Fruit fly (Drosophila melanogaster) S2 (cell line): Measurements from ENCODE around the gene CG43249.

Source experiments
- CG8478 ChIP-seq: fragments of >200 bp; optimal IDR thresholded peaks from 2 replicates; lab custom pipeline; 2018
- CTCF ChIP-seq, 2 experiments: fragments of >200 bp; optimal IDR thresholded peaks; 2 replicates each; lab custom pipeline; 2018

CG43249 gene

dm6 chr3L:16303982-16304381, at the start of gene CG43249:
Gene CG43249, plus strand, starts transcription at chr3L:16304282.
- TF ChIP-seq CTCF (optimal IDR thresholded peaks at IDR 0.05; lab: Kevin White, UChicago) (no peak), CG8478 (lab: Kevin White, UChicago) (no peak)

- TF ChIP-seq CG8478 (lab: Kevin White, UChicago) (no peak), CTCF (optimal IDR thresholded peaks at IDR 0.05; lab: Kevin White, UChicago) (no peak)
These were observed 46.9 kb upstream of the CG43249 start, which contains the start of gene CG13054 for dm6 chr3L:16257118-16257627. Gene CG13054, minus strand, starts transcription at chr3L:16257191.

DNA sequence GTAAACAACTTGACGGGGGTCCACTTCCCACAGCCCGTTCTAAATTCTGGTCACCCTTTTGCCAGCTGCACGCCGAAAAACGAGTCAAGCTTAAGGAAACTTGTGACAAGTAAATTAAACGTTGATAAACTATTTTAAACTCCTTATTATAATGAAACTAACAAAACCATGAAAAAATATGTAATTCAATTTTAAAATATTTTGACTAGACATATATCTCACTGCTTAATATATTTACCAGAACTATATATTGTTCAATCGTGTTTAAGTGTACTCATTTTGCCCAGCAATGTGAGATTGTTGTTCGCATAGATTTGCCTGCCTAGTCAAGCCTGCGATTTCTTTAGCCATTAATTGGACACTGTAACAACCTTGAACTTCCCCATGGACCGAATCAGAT, 44.5 kb upstream of the CG43249 start, which contains the start of gene CG13053:
CG13053 (minus strand) TSS at position 171 of the 400 bp plus-strand sequence.
- TF ChIP-seq CTCF (optimal IDR thresholded peaks at IDR 0.05; lab: Kevin White, UChicago) (no peak), CG8478 (lab: Kevin White, UChicago) (no peak)

dm6 chr3L:16261505-16261904, 42.6 kb upstream of the CG43249 start, which contains the start of gene CG34247:
Gene CG34247, minus strand, starts transcription at chr3L:16261605.
- TF ChIP-seq CG8478 (lab: Kevin White, UChicago): no peak
- no peak for TF ChIP-seq CTCF (optimal IDR thresholded peaks at IDR 0.05; lab: Kevin White, UChicago)

dm6 chr3L:16262440-16262839, 41.6 kb upstream of the CG43249 start, which contains the start of gene CG13071:
Gene CG13071, plus strand, starts transcription at chr3L:16262740.
- TF ChIP-seq CG8478 (lab: Kevin White, UChicago) (no peak), CTCF (optimal IDR thresholded peaks at IDR 0.05; lab: Kevin White, UChicago) (no peak)

- TF ChIP-seq CTCF (optimal IDR thresholded peaks at IDR 0.05; lab: Kevin White, UChicago): no peak
- TF ChIP-seq CG8478 (lab: Kevin White, UChicago): no peak
These were observed 41.0 kb upstream of the CG43249 start, which contains the start of gene CG13070 for dm6 chr3L:16263043-16263442. Gene CG13070, plus strand, starts transcription at chr3L:16263343.

DNA sequence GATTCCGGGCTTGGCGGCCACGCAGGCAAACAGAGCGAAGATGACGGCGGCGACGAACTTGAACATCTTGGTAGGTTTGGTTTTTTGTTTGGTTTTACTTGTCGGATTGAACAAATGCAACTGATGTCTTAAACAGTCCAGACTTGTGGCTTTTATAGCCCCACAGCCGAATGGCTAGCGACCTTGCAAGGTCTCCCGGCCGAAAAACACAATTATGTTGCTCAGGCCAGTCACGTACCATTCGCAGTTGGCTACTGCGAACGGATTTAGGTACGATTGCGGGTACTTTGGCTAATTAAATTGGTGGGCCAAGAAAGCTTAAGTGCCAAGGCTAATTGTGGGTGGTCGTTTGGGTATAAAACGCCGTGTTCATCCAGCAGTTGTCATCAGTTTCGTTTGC, 39.1 kb upstream of the CG43249 start, which contains the start of the genes CG13051 and CG13069:
CG13051 (minus strand) TSS at position 101 of the 400 bp plus-strand sequence.
CG13069 (plus strand) TSS at position 386 of the 400 bp plus-strand sequence.
- TF ChIP-seq CG8478 (lab: Kevin White, UChicago): no peak
- no peak for TF ChIP-seq CTCF (optimal IDR thresholded peaks at IDR 0.05; lab: Kevin White, UChicago)

- TF ChIP-seq CTCF (optimal IDR thresholded peaks at IDR 0.05; lab: Kevin White, UChicago) (no peak), CG8478 (lab: Kevin White, UChicago) (no peak)
These were observed 35.9 kb upstream of the CG43249 start, which contains the start of gene CG4950 for dm6 chr3L:16268106-16268733. Gene CG4950, minus strand, starts transcription at chr3L:16268156.

DNA sequence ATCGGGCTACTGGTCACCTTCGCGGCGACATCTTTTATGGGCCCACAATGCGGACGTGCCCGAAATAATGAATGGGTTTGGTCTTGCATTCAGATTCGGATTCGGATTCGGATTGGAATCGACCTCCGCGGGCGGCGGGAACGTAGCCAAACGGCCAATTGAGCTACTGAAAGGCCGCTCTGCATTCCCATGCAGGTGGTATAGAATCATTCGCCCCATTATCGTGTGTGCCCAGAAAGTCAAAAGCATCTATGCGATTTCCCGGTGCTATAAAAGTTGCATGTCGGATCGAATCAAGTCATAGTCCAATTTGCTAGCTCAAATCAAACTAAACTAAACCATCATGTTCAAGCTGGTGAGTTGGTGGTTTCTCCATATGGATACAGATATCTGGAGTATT, 35.0 kb upstream of the CG43249 start, which contains the start of gene CG13068:
CG13068 (plus strand) TSS at position 301 of the 400 bp plus-strand sequence.
- TF ChIP-seq CG8478 (lab: Kevin White, UChicago) (no peak), CTCF (optimal IDR thresholded peaks at IDR 0.05; lab: Kevin White, UChicago) (no peak)

- TF ChIP-seq CG8478 (lab: Kevin White, UChicago) (no peak), CTCF (optimal IDR thresholded peaks at IDR 0.05; lab: Kevin White, UChicago) (no peak)
These were observed 33.2 kb upstream of the CG43249 start, which contains the start of the genes CG34248 and CG13067 for dm6 chr3L:16270802-16271332. Gene CG34248, minus strand, starts transcription at chr3L:16270902. Gene CG13067, plus strand, starts transcription at chr3L:16271282.

DNA sequence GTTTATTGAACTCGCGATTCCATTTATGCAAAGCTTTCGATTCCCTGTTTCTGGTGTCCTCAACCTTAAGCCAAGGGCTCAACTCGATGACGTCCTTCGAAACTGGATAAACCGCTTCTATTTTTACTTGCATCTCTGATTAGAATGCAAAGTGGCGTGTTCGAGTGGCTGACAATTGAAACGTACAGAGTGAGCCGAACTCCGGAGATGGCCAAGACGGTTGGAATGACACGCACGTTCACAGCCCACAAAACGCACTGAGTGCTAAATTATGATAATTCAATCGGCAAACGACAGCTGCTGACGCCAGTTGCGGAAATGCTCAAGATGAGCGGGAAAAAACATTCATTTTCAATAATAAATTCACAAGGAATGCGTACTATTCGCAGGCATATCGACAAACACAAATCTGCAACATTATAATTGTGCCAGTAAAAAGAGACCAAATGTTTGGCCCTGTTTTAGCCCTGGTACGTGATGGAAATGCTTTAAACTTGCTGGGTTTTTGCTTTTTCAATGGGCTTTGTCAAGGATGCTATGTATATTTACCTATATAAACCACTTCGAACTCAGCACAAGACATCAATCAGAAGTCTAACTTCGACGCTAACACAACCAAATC, 31.6 kb upstream of the CG43249 start, which contains the start of gene CG13066:
CG13066 (plus strand) TSS at position 572 of the 622 bp plus-strand sequence.
- TF ChIP-seq CTCF (optimal IDR thresholded peaks at IDR 0.05; lab: Kevin White, UChicago): no peak
- no peak for TF ChIP-seq CG8478 (lab: Kevin White, UChicago)

- TF ChIP-seq CG8478 (lab: Kevin White, UChicago) (no peak), CTCF (optimal IDR thresholded peaks at IDR 0.05; lab: Kevin White, UChicago) (no peak)
These were observed 28.6 kb upstream of the CG43249 start for dm6 chr3L:16275391-16276017.

DNA sequence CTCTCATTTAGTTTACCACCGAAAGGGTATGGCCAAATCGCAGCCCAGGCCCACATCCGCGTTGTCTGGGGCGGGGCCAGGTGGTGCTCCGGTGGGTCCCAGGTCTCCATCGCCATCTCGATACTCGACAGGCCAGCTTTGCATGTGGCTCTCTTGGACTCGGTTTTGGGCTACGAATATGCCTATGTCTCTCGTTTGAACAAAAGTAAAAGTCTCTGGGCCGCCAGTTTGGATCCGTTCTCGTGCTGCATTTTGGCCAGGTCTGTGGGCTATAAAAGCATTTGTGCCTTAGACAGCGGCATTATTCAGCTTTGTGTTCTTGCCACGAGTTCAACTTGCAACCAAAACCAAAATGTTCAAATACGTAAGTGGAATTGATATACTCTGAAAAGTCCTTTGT, 26.9 kb upstream of the CG43249 start, which contains the start of gene CG13065:
CG13065 (plus strand) TSS at position 301 of the 400 bp plus-strand sequence.
- TF ChIP-seq CTCF (optimal IDR thresholded peaks at IDR 0.05; lab: Kevin White, UChicago): no peak
- no peak for TF ChIP-seq CG8478 (lab: Kevin White, UChicago)

dm6 chr3L:16279171-16279570, 24.9 kb upstream of the CG43249 start, which contains the start of gene CG13050:
Gene CG13050, minus strand, starts transcription at chr3L:16279271.
- TF ChIP-seq CTCF (optimal IDR thresholded peaks at IDR 0.05; lab: Kevin White, UChicago): no peak
- TF ChIP-seq CG8478 (lab: Kevin White, UChicago): no peak
